Worm (Caenorhabditis elegans): ENCODE data around the gene spp-29.

DNA sequence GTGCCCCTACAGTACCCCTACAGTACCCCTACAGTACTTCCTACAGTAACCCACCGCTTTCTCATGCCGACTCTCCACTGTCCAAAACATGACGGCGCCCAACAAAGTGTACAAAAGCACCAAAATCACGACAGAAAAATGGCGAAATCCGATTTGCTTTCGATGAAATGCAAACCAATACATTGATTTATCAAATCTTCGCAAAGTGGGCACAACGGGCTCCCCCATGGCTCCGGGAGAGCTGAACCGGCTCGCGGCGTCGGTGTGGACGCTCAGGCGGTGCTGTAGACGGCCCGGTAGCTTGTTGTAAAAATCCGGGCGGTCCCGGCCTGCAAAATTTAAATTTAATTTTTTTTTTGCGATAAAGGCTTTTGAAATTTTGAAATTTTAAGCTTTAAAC is 15.7 kb upstream of the spp-29 start:
- TF ChIP-seq nhr-28 (tag; optimal IDR thresholded peaks at IDR 0.05) (no peak), ztf-4 (tag; optimal IDR thresholded peaks at IDR 0.05) (no peak), nhr-76 (tag; optimal IDR thresholded peaks at IDR 0.05) (no peak), fos-1 (tag; optimal IDR thresholded peaks at IDR 0.05) (no peak)
